Worm (Caenorhabditis elegans) whole organism, L4 larva: ENCODE results near the gene fbxc-20.

Experiments used
- F37D6.2 ChIP-seq: sonication (generic microtip); optimal IDR thresholded peaks from 2 replicates; lab custom pipeline; 2016; ENCODE audit warnings: mild to moderate bottlenecking, missing genetic modification characterization, missing compliant biosample characterization
- F49E8.2 ChIP-seq: sonication (generic microtip); optimal IDR thresholded peaks from 2 replicates; lab custom pipeline; 2016; ENCODE audit warnings: missing compliant biosample characterization, mild to moderate bottlenecking, missing genetic modification characterization, borderline replicate concordance
- Y75B8A.6 ChIP-seq: fragments of 200-800 bp; sonication (Bioruptor generic); IDR thresholded peaks from 2 replicates; pipeline ENCODE4 v1.3.6; 2022; ENCODE audit warnings: missing genetic modification reagents, missing genetic modification characterization, missing compliant biosample characterization
- ZK546.5 ChIP-seq, 2 experiments: sonication (generic microtip); optimal IDR thresholded peaks; 2 replicates each; lab custom pipeline; 2017; ENCODE audit warnings: missing biosample characterization in 2 of 2, missing genetic modification characterization in 2 of 2
- aha-1 ChIP-seq: fragments of 150-350 bp; peaks from one replicate; lab custom pipeline; 2014; ENCODE audit warnings: missing biosample characterization, missing genetic modification characterization
- aly-2 ChIP-seq: sonication (generic microtip); optimal IDR thresholded peaks from 2 replicates; lab custom pipeline; 2018; ENCODE audit warnings: missing biosample characterization, missing genetic modification characterization
- attf-4 ChIP-seq: sonication (generic microtip); optimal IDR thresholded peaks from 3 replicates; lab custom pipeline; 2017; ENCODE audit warnings: missing biosample characterization, missing genetic modification characterization
- ceh-20 ChIP-seq: fragments of 200-800 bp; sonication (Bioruptor generic); IDR thresholded peaks from 2 replicates; pipeline ENCODE4 v1.3.6; 2022; ENCODE audit warnings: missing genetic modification reagents, missing genetic modification characterization, missing compliant biosample characterization
- ceh-28 ChIP-seq: fragments of 150-350 bp; optimal IDR thresholded peaks from 2 replicates; lab custom pipeline; 2014; ENCODE audit warnings: missing biosample characterization, missing genetic modification reagents, missing genetic modification characterization
- ceh-32 ChIP-seq: sonication (generic microtip); optimal IDR thresholded peaks from 2 replicates; lab custom pipeline; 2016; ENCODE audit warnings: mild to moderate bottlenecking, missing genetic modification characterization, missing compliant biosample characterization; ENCODE audit not compliant: poor library complexity
- ceh-44 ChIP-seq: fragments of 200-800 bp; sonication (Bioruptor generic); IDR thresholded peaks from 2 replicates; pipeline ENCODE4 v1.3.6; 2022; ENCODE audit warnings: missing genetic modification reagents, missing genetic modification characterization, missing compliant biosample characterization
- daf-16 ChIP-seq, 3 experiments: sonication (generic microtip); optimal IDR thresholded peaks; 2 replicates each; lab custom pipeline; 2016 to 2017; ENCODE audit warnings: missing genetic modification characterization in 3 of 3, missing genetic modification reagents in 3 of 3, mild to moderate bottlenecking in 2 of 3, missing compliant biosample characterization in 2 of 3, missing biosample characterization in 1 of 3, moderate library complexity in 1 of 3
- dmd-6 ChIP-seq: fragments of 200-800 bp; sonication (Bioruptor generic); IDR thresholded peaks from 2 replicates; pipeline ENCODE4 v1.3.6; 2022; ENCODE audit warnings: missing genetic modification reagents, missing genetic modification characterization, missing compliant biosample characterization
- dmd-8 ChIP-seq: fragments of 200-800 bp; sonication (Bioruptor generic); IDR thresholded peaks from 2 replicates; pipeline ENCODE4 v1.3.6; 2022; ENCODE audit warnings: missing genetic modification characterization, missing compliant biosample characterization
- dpl-1 ChIP-seq: fragments of 150-350 bp; optimal IDR thresholded peaks from 2 replicates; lab custom pipeline; 2014; ENCODE audit warnings: missing biosample characterization, missing genetic modification reagents, missing genetic modification characterization
- dve-1 ChIP-seq: sonication (generic microtip); optimal IDR thresholded peaks from 2 replicates; lab custom pipeline; 2017; ENCODE audit warnings: antibody characterized with exemption, mild to moderate bottlenecking, missing genetic modification characterization, missing compliant biosample characterization; ENCODE audit not compliant: insufficient read depth
- hif-1 ChIP-seq, 2 experiments: sonication (generic microtip); optimal IDR thresholded peaks; 2 replicates each; lab custom pipeline; 2016 to 2017; ENCODE audit warnings: missing compliant biosample characterization in 2 of 2, missing genetic modification characterization in 2 of 2, missing genetic modification reagents in 2 of 2, missing genotype in 2 of 2, mild to moderate bottlenecking in 1 of 2
- hlh-11 ChIP-seq: fragments of 200-800 bp; sonication (Bioruptor generic); optimal IDR thresholded peaks from 2 replicates; lab custom pipeline; 2018; ENCODE audit warnings: mild to moderate bottlenecking, missing genetic modification characterization, missing compliant biosample characterization
- hlh-30 ChIP-seq: sonication (generic microtip); optimal IDR thresholded peaks from 2 replicates; lab custom pipeline; 2017; ENCODE audit warnings: antibody characterized with exemption, mild to moderate bottlenecking, missing genetic modification characterization, missing compliant biosample characterization; ENCODE audit not compliant: insufficient read depth
- hmg-1.1 ChIP-seq: fragments of 200-800 bp; sonication (Bioruptor generic); IDR thresholded peaks from 2 replicates; pipeline ENCODE4 v1.3.6; 2022; ENCODE audit warnings: missing genetic modification reagents, missing genetic modification characterization, missing compliant biosample characterization
- jun-1 ChIP-seq: fragments of 150-350 bp; optimal IDR thresholded peaks from 2 replicates; lab custom pipeline; 2014; ENCODE audit warnings: missing biosample characterization, missing genetic modification reagents, missing genetic modification characterization
- lin-1 ChIP-seq: fragments of 200-800 bp; sonication (Bioruptor generic); IDR thresholded peaks from 2 replicates; pipeline ENCODE4 v1.3.6; 2022; ENCODE audit warnings: missing genetic modification reagents, missing genetic modification characterization, missing compliant biosample characterization
- lin-13 ChIP-seq: fragments of 150-350 bp; optimal IDR thresholded peaks from 2 replicates; lab custom pipeline; 2014; ENCODE audit warnings: missing biosample characterization, missing genetic modification reagents, missing genetic modification characterization
- lin-29 ChIP-seq: fragments of 200-800 bp; sonication (Bioruptor generic); IDR thresholded peaks from 2 replicates; pipeline ENCODE4 v1.3.6; 2022; ENCODE audit warnings: missing genetic modification reagents, missing genetic modification characterization, missing compliant biosample characterization
- lin-39 ChIP-seq: fragments of 150-350 bp; optimal IDR thresholded peaks from 2 replicates; lab custom pipeline; 2014; ENCODE audit warnings: missing biosample characterization, missing genetic modification reagents, missing genetic modification characterization
- lsy-2 ChIP-seq, 2 experiments: fragments of 150-350 bp in 1 of 2; sonication (generic microtip) in 1 of 2; optimal IDR thresholded peaks; 2 replicates each; lab custom pipeline; 2014 to 2017; ENCODE audit warnings: missing biosample characterization in 2 of 2, missing genetic modification characterization in 2 of 2
- mdl-1 ChIP-seq, 2 experiments: fragments of 150-350 bp in 1 of 2; sonication (generic microtip) in 1 of 2; optimal IDR thresholded peaks; 2 replicates each; lab custom pipeline; 2014 to 2017; ENCODE audit warnings: missing biosample characterization in 2 of 2, missing genetic modification characterization in 2 of 2
- mdt-29 ChIP-seq: fragments of 200-800 bp; sonication (Bioruptor generic); IDR thresholded peaks from 2 replicates; pipeline ENCODE4 v1.3.6; 2022; ENCODE audit warnings: missing genetic modification reagents, missing genetic modification characterization, missing compliant biosample characterization
- mep-1 ChIP-seq: fragments of 150-350 bp; sonication (generic microtip); optimal IDR thresholded peaks from 3 replicates; lab custom pipeline; 2014; ENCODE audit warnings: missing biosample characterization, missing genetic modification characterization
- mxl-2 ChIP-seq: fragments of 200-800 bp; sonication (Bioruptor generic); conservative IDR thresholded peaks from 2 replicates; pipeline ENCODE4 v1.3.6; 2022; ENCODE audit warnings: missing genetic modification reagents, missing genetic modification characterization, missing compliant biosample characterization
- nhr-11 ChIP-seq: fragments of 150-350 bp; optimal IDR thresholded peaks from 2 replicates; lab custom pipeline; 2014; ENCODE audit warnings: missing biosample characterization, missing genetic modification characterization
- nhr-111 ChIP-seq: fragments of 200-800 bp; sonication (Bioruptor generic); optimal IDR thresholded peaks from 2 replicates; lab custom pipeline; 2018; ENCODE audit warnings: mild to moderate bottlenecking, missing genetic modification characterization, missing compliant biosample characterization
- nhr-237 ChIP-seq: sonication (generic microtip); optimal IDR thresholded peaks from 2 replicates; lab custom pipeline; 2017; ENCODE audit warnings: missing biosample characterization, missing genetic modification characterization
- nhr-28 ChIP-seq: fragments of 150-350 bp; optimal IDR thresholded peaks from 2 replicates; lab custom pipeline; 2014; ENCODE audit warnings: missing biosample characterization, missing genetic modification characterization
- nhr-48 ChIP-seq: sonication (generic microtip); optimal IDR thresholded peaks from 2 replicates; lab custom pipeline; 2016; ENCODE audit warnings: mild to moderate bottlenecking, missing genetic modification characterization, missing compliant biosample characterization
- pha-4 ChIP-seq, 2 experiments: fragments of 150-350 bp in 1 of 2; fragments of 200-800 bp in 1 of 2; sonication (Bioruptor generic) in 1 of 2; IDR thresholded peaks in 1 of 2; optimal IDR thresholded peaks in 1 of 2; 2 replicates each; pipeline versions ENCODE4 v1.3.6 to Lab custom; 2014 to 2022; ENCODE audit warnings: missing genetic modification characterization in 2 of 2, missing genetic modification reagents in 2 of 2, missing biosample characterization in 1 of 2, missing compliant biosample characterization in 1 of 2
- pqm-1 ChIP-seq: sonication (generic microtip); optimal IDR thresholded peaks from 2 replicates; lab custom pipeline; 2017; ENCODE audit warnings: missing biosample characterization, missing genetic modification characterization
- sdz-12 ChIP-seq: fragments of 200-800 bp; sonication (Bioruptor generic); optimal IDR thresholded peaks from 2 replicates; lab custom pipeline; 2018; ENCODE audit warnings: mild to moderate bottlenecking, missing genetic modification characterization, missing compliant biosample characterization
- skn-1 ChIP-seq: fragments of 150-350 bp; optimal IDR thresholded peaks from 2 replicates; lab custom pipeline; 2014; ENCODE audit warnings: missing biosample characterization, missing genetic modification characterization
- snpc-4 ChIP-seq: fragments of 150-350 bp; optimal IDR thresholded peaks from 2 replicates; lab custom pipeline; 2014; ENCODE audit warnings: missing biosample characterization, missing genetic modification characterization
- spr-1 ChIP-seq: sonication (generic microtip); optimal IDR thresholded peaks from 2 replicates; lab custom pipeline; 2016; ENCODE audit warnings: mild to moderate bottlenecking, missing genetic modification characterization, missing compliant biosample characterization
- spr-3 ChIP-seq: fragments of 200-800 bp; sonication (Bioruptor generic); optimal IDR thresholded peaks from 2 replicates; lab custom pipeline; 2018; ENCODE audit warnings: mild to moderate bottlenecking, missing genetic modification characterization, missing compliant biosample characterization
- zag-1 ChIP-seq: fragments of 150-350 bp; optimal IDR thresholded peaks from 2 replicates; lab custom pipeline; 2014; ENCODE audit warnings: missing biosample characterization, missing genetic modification characterization
- zfp-2 ChIP-seq: sonication (generic microtip); optimal IDR thresholded peaks from 2 replicates; lab custom pipeline; 2016; ENCODE audit warnings: mild to moderate bottlenecking, missing genetic modification characterization, missing compliant biosample characterization
- zip-2 ChIP-seq: fragments of 150-350 bp; optimal IDR thresholded peaks from 2 replicates; lab custom pipeline; 2014; ENCODE audit warnings: missing biosample characterization, missing genetic modification characterization
- ztf-11 ChIP-seq: fragments of 150-350 bp; optimal IDR thresholded peaks from 2 replicates; lab custom pipeline; 2014; ENCODE audit warnings: missing biosample characterization, missing genetic modification characterization
- ztf-7 ChIP-seq: fragments of 150-350 bp; optimal IDR thresholded peaks from 2 replicates; lab custom pipeline; 2014; ENCODE audit warnings: missing biosample characterization, missing genetic modification characterization

The fbxc-20 gene

ce11 chrII:2417889-2418288, 1.0 kb upstream of the fbxc-20 start, which contains the start of the genes F42G2.5 and F42G2.7:
Gene F42G2.5, minus strand, starts transcription at chrII:2417989.
Gene F42G2.7, plus strand, starts transcription at chrII:2418158.
- no peak for TF ChIP-seq dpl-1
- TF ChIP-seq nhr-28 (tag; lab: Kevin White, UChicago), result peak; percentile 32
- TF ChIP-seq pqm-1, result peak; percentile 45
- TF ChIP-seq daf-16 (GFP tag; optimal IDR thresholded peaks at IDR 0.05; lab: Kevin White, UChicago), result no peak
- peak; percentile 80 for TF ChIP-seq daf-16 (tag; optimal IDR thresholded peaks at IDR 0.05; lab: Kevin White, UChicago)
- TF ChIP-seq lin-29, result no peak
- TF ChIP-seq mxl-2 (GFP tag; lab: Robert Waterston, UW), result no peak

DNA sequence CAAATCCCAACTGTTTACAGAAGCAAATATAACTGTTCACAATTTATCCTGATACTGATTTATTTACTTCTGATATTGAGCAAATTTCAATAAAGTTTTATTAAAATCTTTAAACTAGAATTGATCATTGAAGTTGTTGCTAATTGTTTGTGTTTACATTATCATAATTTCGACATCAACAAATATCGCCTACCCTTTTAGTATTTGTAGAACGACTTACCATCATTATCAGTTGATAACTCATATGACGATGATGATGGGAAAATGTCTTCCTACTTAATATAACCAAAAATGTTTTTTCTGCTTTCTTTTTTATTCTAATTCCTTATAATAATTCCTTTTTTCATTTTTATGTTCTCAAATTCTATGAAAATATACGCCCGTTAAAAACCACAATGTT, 1.7 kb downstream of the fbxc-20 start:
- TF ChIP-seq sdz-12 (GFP tag; lab: Kevin White, UChicago), result no peak
- TF ChIP-seq ztf-7 (tag; lab: Kevin White, UChicago), result peak; percentile 96
- no peak for TF ChIP-seq aly-2
- TF ChIP-seq ZK546.5 (tag; optimal IDR thresholded peaks at IDR 0.05; lab: Kevin White, UChicago), result no peak
- no peak for TF ChIP-seq hmg-1.1 (GFP tag; lab: Robert Waterston, UW)
- TF ChIP-seq lsy-2 (tag; optimal IDR thresholded peaks at IDR 0.05; lab: Kevin White, UChicago), result peak in 1 of 2 experiments; percentile 44
- TF ChIP-seq spr-1 (tag; lab: Kevin White, UChicago), result no peak
- peak; percentile 22 for TF ChIP-seq dve-1
- no peak for TF ChIP-seq daf-16 (GFP tag; optimal IDR thresholded peaks at IDR 0.05; lab: Kevin White, UChicago)
- peak; percentile 99 for TF ChIP-seq daf-16 (tag; optimal IDR thresholded peaks at IDR 0.05; lab: Kevin White, UChicago)
- TF ChIP-seq aha-1 (tag; lab: Kevin White, UChicago), result no peak
- TF ChIP-seq F37D6.2 (tag; lab: Kevin White, UChicago), result no peak
- TF ChIP-seq nhr-237 (tag; lab: Kevin White, UChicago), result no peak
- no peak for TF ChIP-seq pqm-1
- TF ChIP-seq ceh-44 (GFP tag; lab: Robert Waterston, UW), result no peak
- TF ChIP-seq nhr-48 (tag; lab: Kevin White, UChicago), result no peak
- no peak for TF ChIP-seq ztf-11
- TF ChIP-seq jun-1 (tag; lab: Kevin White, UChicago), result no peak
- no peak for TF ChIP-seq ceh-20 (GFP tag; lab: Robert Waterston, UW)
- peak; percentile 7 for TF ChIP-seq hlh-30 (tag; lab: Kevin White, UChicago)
- no peak for TF ChIP-seq dmd-8
- TF ChIP-seq nhr-11, result no peak
- no peak for TF ChIP-seq zip-2 (tag; lab: Kevin White, UChicago)
- peak; percentile 53 for TF ChIP-seq mep-1
- TF ChIP-seq zfp-2 (tag; lab: Kevin White, UChicago), result no peak
- TF ChIP-seq Y75B8A.6 (GFP tag; lab: Robert Waterston, UW), result no peak
- no peak for TF ChIP-seq spr-3 (GFP tag; lab: Kevin White, UChicago)
- TF ChIP-seq mdt-29, result no peak
- TF ChIP-seq zag-1 (tag; lab: Kevin White, UChicago), result no peak
- no peak for TF ChIP-seq skn-1 (tag; lab: Kevin White, UChicago)
- no peak for TF ChIP-seq lin-1
- TF ChIP-seq nhr-111 (GFP tag; lab: Kevin White, UChicago), result no peak
- TF ChIP-seq, all 104 proteins: peak for 6

DNA sequence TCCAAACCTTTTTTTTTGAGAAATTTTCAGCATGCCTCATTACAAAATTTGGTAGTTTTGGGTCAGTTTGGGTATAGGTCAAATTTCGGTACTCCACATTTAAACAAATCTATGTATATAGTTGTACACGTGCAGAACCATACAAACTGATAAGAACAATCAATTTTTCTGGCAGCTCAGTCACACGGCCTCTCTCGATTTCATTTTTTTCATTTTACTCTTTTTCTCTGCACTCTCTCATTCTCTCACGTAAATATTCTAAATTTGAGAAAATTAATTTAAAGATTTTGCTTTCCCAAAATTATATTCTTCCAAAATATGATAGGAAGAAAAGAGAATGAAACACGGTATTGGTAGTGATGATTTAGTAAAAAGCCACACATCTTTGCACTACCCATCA, 2.2 kb downstream of the fbxc-20 start:
- TF ChIP-seq hlh-30 (tag; lab: Kevin White, UChicago) (peak; percentile 42), pqm-1 (peak; percentile 36), ceh-32 (tag; lab: Kevin White, UChicago) (no peak), F49E8.2 (no peak), lin-39 (tag; lab: Kevin White, UChicago) (no peak), nhr-28 (tag; lab: Kevin White, UChicago) (peak; percentile 35), zag-1 (tag; lab: Kevin White, UChicago) (no peak), hlh-11 (tag; lab: Kevin White, UChicago) (peak; percentile 47), attf-4 (tag; lab: Kevin White, UChicago) (no peak), lin-13 (GFP tag; lab: Kevin White, UChicago) (no peak), lin-29 (no peak), daf-16 (GFP tag; optimal IDR thresholded peaks at IDR 0.05; lab: Kevin White, UChicago) (no peak), daf-16 (tag; optimal IDR thresholded peaks at IDR 0.05; lab: Kevin White, UChicago) (peak; percentile 63), snpc-4 (no peak), mdl-1 (tag; optimal IDR thresholded peaks at IDR 0.05; lab: Kevin White, UChicago) (peak in 1 of 2 experiments; percentile 26), hif-1 (tag; optimal IDR thresholded peaks at IDR 0.05; lab: Kevin White, UChicago) (peak in 1 of 2 experiments; percentile 35), dmd-6 (peak; percentile 53), pha-4 (GFP tag; IDR thresholded peaks at IDR 0.05; lab: Robert Waterston, UW) (peak; percentile 39; the same call in 1 of the 2 replicates), pha-4 (tag; optimal IDR thresholded peaks at IDR 0.05; lab: Kevin White, UChicago) (no peak), dve-1 (peak; percentile 28), ceh-28 (no peak)
